Worm (Caenorhabditis elegans) whole organism, L3 larva: ENCODE results near the gene mstr-2.

Experiments used
- R02D3.7 ChIP-seq: fragments of 150-350 bp; optimal IDR thresholded peaks from 2 replicates; lab custom pipeline; 2014; ENCODE audit warnings: missing biosample characterization, missing genetic modification characterization
- ZK546.5 ChIP-seq: sonication (generic microtip); optimal IDR thresholded peaks from 2 replicates; lab custom pipeline; 2017; ENCODE audit warnings: missing biosample characterization, missing genetic modification characterization
- aly-2 ChIP-seq: fragments of 150-350 bp; optimal IDR thresholded peaks from 2 replicates; lab custom pipeline; 2014; ENCODE audit warnings: missing biosample characterization, missing genetic modification characterization
- ama-1 ChIP-seq: fragments of 150-350 bp; optimal IDR thresholded peaks from 2 replicates; lab custom pipeline; 2018
- ceh-16 ChIP-seq: sonication (generic microtip); optimal IDR thresholded peaks from 2 replicates; lab custom pipeline; 2017; ENCODE audit warnings: missing biosample characterization, missing genetic modification characterization
- ceh-28 ChIP-seq: fragments of 150-350 bp; optimal IDR thresholded peaks from 2 replicates; lab custom pipeline; 2014; ENCODE audit warnings: missing biosample characterization, missing genetic modification reagents, missing genetic modification characterization
- ceh-82 ChIP-seq: fragments of 150-350 bp; optimal IDR thresholded peaks from 2 replicates; lab custom pipeline; 2014; ENCODE audit warnings: missing biosample characterization, missing genetic modification characterization
- ceh-9 ChIP-seq: sonication (generic microtip); optimal IDR thresholded peaks from 2 replicates; lab custom pipeline; 2018; ENCODE audit warnings: missing biosample characterization, missing genetic modification characterization
- daf-12 ChIP-seq: fragments of 150-350 bp; optimal IDR thresholded peaks from 2 replicates; lab custom pipeline; 2014; ENCODE audit warnings: missing biosample characterization, missing genetic modification reagents, missing genetic modification characterization
- egl-27 ChIP-seq: sonication (generic microtip); optimal IDR thresholded peaks from 4 replicates; lab custom pipeline; 2017; ENCODE audit warnings: missing biosample characterization, missing genetic modification reagents, missing genetic modification characterization
- egl-5 ChIP-seq: fragments of 150-350 bp; optimal IDR thresholded peaks from 2 replicates; lab custom pipeline; 2017; ENCODE audit warnings: missing biosample characterization, missing genetic modification reagents, missing genetic modification characterization, inconsistent platforms
- elt-1 ChIP-seq: fragments of 150-350 bp; optimal IDR thresholded peaks from 2 replicates; lab custom pipeline; 2014; ENCODE audit warnings: missing biosample characterization, missing genetic modification characterization
- elt-2 ChIP-seq: sonication (generic microtip); optimal IDR thresholded peaks from 2 replicates; lab custom pipeline; 2016; ENCODE audit warnings: missing genetic modification reagents, mild to moderate bottlenecking, missing genetic modification characterization, missing compliant biosample characterization
- elt-3 ChIP-seq, 3 experiments: fragments of 150-350 bp in 1 of 3; sonication (generic microtip) in 2 of 3; optimal IDR thresholded peaks; 2 replicates in 2 of 3; 4 replicates in 1 of 3; lab custom pipeline; 2014 to 2017; ENCODE audit warnings: missing biosample characterization in 3 of 3, missing genetic modification characterization in 3 of 3
- eor-1 ChIP-seq, 2 experiments: fragments of 150-350 bp; optimal IDR thresholded peaks; 2 replicates each; lab custom pipeline; 2014 to 2018; ENCODE audit warnings: missing biosample characterization in 2 of 2, missing genetic modification characterization in 2 of 2
- fkh-10 ChIP-seq: sonication (generic microtip); optimal IDR thresholded peaks from 2 replicates; lab custom pipeline; 2017; ENCODE audit warnings: missing biosample characterization, missing genetic modification reagents, missing genetic modification characterization
- fkh-2 ChIP-seq: fragments of 150-350 bp; optimal IDR thresholded peaks from 2 replicates; lab custom pipeline; 2014; ENCODE audit warnings: missing biosample characterization, missing genetic modification reagents, missing genetic modification characterization
- fos-1 ChIP-seq: fragments of 150-350 bp; optimal IDR thresholded peaks from 2 replicates; lab custom pipeline; 2014; ENCODE audit warnings: missing biosample characterization, missing genetic modification characterization
- hmg-11 ChIP-seq: sonication (generic microtip); optimal IDR thresholded peaks from 2 replicates; lab custom pipeline; 2016; ENCODE audit warnings: missing genetic modification characterization, missing compliant biosample characterization
- jun-1 ChIP-seq: fragments of 150-350 bp; optimal IDR thresholded peaks from 2 replicates; lab custom pipeline; 2014; ENCODE audit warnings: missing biosample characterization, missing genetic modification reagents, missing genetic modification characterization
- lin-15B ChIP-seq: fragments of 150-350 bp; optimal IDR thresholded peaks from 2 replicates; lab custom pipeline; 2014; ENCODE audit warnings: missing biosample characterization, missing genetic modification characterization
- lin-39 ChIP-seq: fragments of 150-350 bp; optimal IDR thresholded peaks from 2 replicates; lab custom pipeline; 2018; ENCODE audit warnings: missing biosample characterization, missing genetic modification reagents, missing genetic modification characterization
- lsy-12 ChIP-seq: sonication (generic microtip); optimal IDR thresholded peaks from 2 replicates; lab custom pipeline; 2016; ENCODE audit warnings: mild to moderate bottlenecking, missing genetic modification characterization, missing compliant biosample characterization
- mdl-1 ChIP-seq: fragments of 150-350 bp; optimal IDR thresholded peaks from 2 replicates; lab custom pipeline; 2014; ENCODE audit warnings: missing biosample characterization, missing genetic modification characterization
- mml-1 ChIP-seq: fragments of 150-350 bp; sonication (generic microtip); optimal IDR thresholded peaks from 3 replicates; lab custom pipeline; 2014; ENCODE audit warnings: missing biosample characterization, missing genetic modification characterization
- nfya-1 ChIP-seq: sonication (generic microtip); optimal IDR thresholded peaks from 2 replicates; lab custom pipeline; 2017; ENCODE audit warnings: missing genetic modification characterization, mild to moderate bottlenecking, missing compliant biosample characterization, antibody characterized with exemption, moderate library complexity; ENCODE audit not compliant: insufficient read depth
- nhr-11 ChIP-seq: fragments of 150-350 bp; optimal IDR thresholded peaks from 2 replicates; lab custom pipeline; 2014; ENCODE audit warnings: missing biosample characterization, missing genetic modification characterization
- nhr-12 ChIP-seq: fragments of 150-350 bp; optimal IDR thresholded peaks from 2 replicates; lab custom pipeline; 2014; ENCODE audit warnings: missing biosample characterization, missing genetic modification characterization
- nhr-23 ChIP-seq: fragments of 150-350 bp; optimal IDR thresholded peaks from 2 replicates; lab custom pipeline; 2014; ENCODE audit warnings: missing biosample characterization, missing genetic modification reagents, missing genetic modification characterization
- nhr-237 ChIP-seq: fragments of 150-350 bp; optimal IDR thresholded peaks from 2 replicates; lab custom pipeline; 2014; ENCODE audit warnings: missing biosample characterization, missing genetic modification characterization
- nhr-25 ChIP-seq: sonication (generic microtip); optimal IDR thresholded peaks from 2 replicates; lab custom pipeline; 2017; ENCODE audit warnings: missing biosample characterization, missing genetic modification characterization
- nhr-28 ChIP-seq: fragments of 150-350 bp; optimal IDR thresholded peaks from 2 replicates; lab custom pipeline; 2014; ENCODE audit warnings: missing biosample characterization, missing genetic modification characterization
- nhr-43 ChIP-seq: sonication (generic microtip); optimal IDR thresholded peaks from 2 replicates; lab custom pipeline; 2016; ENCODE audit warnings: mild to moderate bottlenecking, missing genetic modification characterization, missing compliant biosample characterization; ENCODE audit not compliant: poor library complexity, severe bottlenecking
- nhr-67 ChIP-seq: fragments of 150-350 bp; optimal IDR thresholded peaks from 2 replicates; lab custom pipeline; 2014; ENCODE audit warnings: missing biosample characterization, missing genetic modification characterization
- nhr-76 ChIP-seq: fragments of 150-350 bp; sonication (generic microtip); optimal IDR thresholded peaks from 5 replicates; lab custom pipeline; 2014; ENCODE audit warnings: missing biosample characterization, missing genetic modification characterization
- nhr-77 ChIP-seq: fragments of 150-350 bp; optimal IDR thresholded peaks from 2 replicates; lab custom pipeline; 2014; ENCODE audit warnings: missing biosample characterization, missing genetic modification characterization
- pha-4 ChIP-seq: fragments of 150-350 bp; optimal IDR thresholded peaks from 2 replicates; lab custom pipeline; 2014; ENCODE audit warnings: missing biosample characterization, missing genetic modification reagents, missing genetic modification characterization
- pqm-1 ChIP-seq: fragments of 150-350 bp; optimal IDR thresholded peaks from 2 replicates; lab custom pipeline; 2017; ENCODE audit warnings: missing biosample characterization, missing genetic modification characterization, inconsistent platforms
- sea-2 ChIP-seq: fragments of 150-350 bp; sonication (generic microtip); optimal IDR thresholded peaks from 4 replicates; lab custom pipeline; 2014; ENCODE audit warnings: missing biosample characterization, missing genetic modification reagents, missing genetic modification characterization
- skn-1 ChIP-seq: fragments of 150-350 bp; optimal IDR thresholded peaks from 2 replicates; lab custom pipeline; 2014; ENCODE audit warnings: missing biosample characterization, missing genetic modification characterization
- snpc-4 ChIP-seq: fragments of 150-350 bp; optimal IDR thresholded peaks from 2 replicates; lab custom pipeline; 2014; ENCODE audit warnings: missing biosample characterization, missing genetic modification characterization
- tbx-2 ChIP-seq: sonication (generic microtip); optimal IDR thresholded peaks from 2 replicates; lab custom pipeline; 2016; ENCODE audit warnings: mild to moderate bottlenecking, missing genetic modification characterization, missing compliant biosample characterization
- unc-39 ChIP-seq: sonication (generic microtip); optimal IDR thresholded peaks from 4 replicates; lab custom pipeline; 2017; ENCODE audit warnings: missing biosample characterization, missing genetic modification characterization
- unc-62 ChIP-seq: fragments of 150-350 bp; sonication (generic microtip); optimal IDR thresholded peaks from 4 replicates; lab custom pipeline; 2014; ENCODE audit warnings: missing biosample characterization, missing genetic modification reagents, missing genetic modification characterization
- zag-1 ChIP-seq: fragments of 150-350 bp; optimal IDR thresholded peaks from 2 replicates; lab custom pipeline; 2014; ENCODE audit warnings: missing biosample characterization, missing genetic modification characterization
- ztf-11 ChIP-seq: fragments of 150-350 bp; optimal IDR thresholded peaks from 2 replicates; lab custom pipeline; 2014; ENCODE audit warnings: missing biosample characterization, missing genetic modification characterization
- ztf-4 ChIP-seq: fragments of 150-350 bp; optimal IDR thresholded peaks from 2 replicates; lab custom pipeline; 2014; ENCODE audit warnings: missing biosample characterization, missing genetic modification characterization

mstr-2 gene

ce11 chrIII:4504358-4504757 is 35.4 kb downstream of the mstr-2 start:
- TF ChIP-seq ceh-28 (tag; lab: Kevin White, UChicago) = no peak
- TF ChIP-seq zag-1 (tag; lab: Kevin White, UChicago) = no peak
- no peak for TF ChIP-seq mml-1 (tag; lab: Kevin White, UChicago)
- no peak for TF ChIP-seq sea-2 (GFP tag; lab: Kevin White, UChicago)
- peak; percentile 65 for TF ChIP-seq fkh-10 (GFP tag; lab: Kevin White, UChicago)
- no peak for TF ChIP-seq egl-27 (tag; lab: Kevin White, UChicago)
- TF ChIP-seq fkh-2 (tag; lab: Kevin White, UChicago) = no peak
- TF ChIP-seq daf-12 = no peak
- TF ChIP-seq nhr-11 = peak; percentile 53
- TF ChIP-seq ceh-82 (tag; lab: Kevin White, UChicago) = no peak
- no peak for TF ChIP-seq nhr-23 (tag; lab: Kevin White, UChicago)
- no peak for TF ChIP-seq lsy-12 (tag; lab: Kevin White, UChicago)
- peak; percentile 41 for TF ChIP-seq hmg-11 (tag; lab: Kevin White, UChicago)
- TF ChIP-seq aly-2 (tag; lab: Kevin White, UChicago) = no peak
- TF ChIP-seq fos-1 = no peak
- TF ChIP-seq pqm-1 = peak; percentile 8
- no peak for TF ChIP-seq jun-1 (tag; lab: Kevin White, UChicago)
- no peak for TF ChIP-seq skn-1 (tag; lab: Kevin White, UChicago)
- TF ChIP-seq unc-62 (GFP tag; lab: Kevin White, UChicago) = no peak
- TF ChIP-seq nhr-77 (tag; lab: Kevin White, UChicago) = no peak
- TF ChIP-seq lin-15B (tag; lab: Kevin White, UChicago) = peak; percentile 48
- TF ChIP-seq nhr-76 (tag; lab: Kevin White, UChicago) = no peak
- TF ChIP-seq ztf-11 (tag; lab: Kevin White, UChicago) = no peak
- no peak for TF ChIP-seq eor-1 (tag; optimal IDR thresholded peaks at IDR 0.05; lab: Kevin White, UChicago)
- no peak for TF ChIP-seq elt-3 (tag; optimal IDR thresholded peaks at IDR 0.05; lab: Kevin White, UChicago)
- no peak for TF ChIP-seq nhr-43 (tag; lab: Kevin White, UChicago)
- TF ChIP-seq unc-39 (tag; lab: Kevin White, UChicago) = no peak
- TF ChIP-seq nhr-12 (tag; lab: Kevin White, UChicago) = no peak
- no peak for TF ChIP-seq R02D3.7 (tag; lab: Kevin White, UChicago)
- TF ChIP-seq nhr-25 (tag; lab: Kevin White, UChicago) = no peak
- no peak for TF ChIP-seq tbx-2 (tag; lab: Kevin White, UChicago)
- TF ChIP-seq nfya-1 = peak; percentile 68
- no peak for TF ChIP-seq snpc-4 (tag; lab: Kevin White, UChicago)
- TF ChIP-seq egl-5 (tag; lab: Kevin White, UChicago) = no peak
- TF ChIP-seq ZK546.5 (tag; lab: Kevin White, UChicago) = no peak
- no peak for TF ChIP-seq nhr-67 (tag; lab: Kevin White, UChicago)
- TF ChIP-seq lin-39 (tag; lab: Kevin White, UChicago) = peak; percentile 10
- no peak for TF ChIP-seq elt-1 (tag; lab: Kevin White, UChicago)
- peak; percentile 84 for TF ChIP-seq pha-4 (tag; lab: Kevin White, UChicago)
- TF ChIP-seq ztf-4 (tag; lab: Kevin White, UChicago) = no peak
- TF ChIP-seq ama-1 (lab: Kevin White, UChicago) = peak; percentile 34
- TF ChIP-seq elt-2 (tag; lab: Kevin White, UChicago) = peak; percentile 53
- no peak for TF ChIP-seq mdl-1
- no peak for TF ChIP-seq nhr-237
- no peak for TF ChIP-seq ceh-16
- TF ChIP-seq ceh-9 (tag; lab: Kevin White, UChicago) = no peak
- TF ChIP-seq nhr-28 = no peak
